Worm (Caenorhabditis elegans) whole organism, late embryonic: Measurements from ENCODE around the gene srh-209.

Source experiments
- C08G9.2 ChIP-seq: sonication (generic microtip); optimal IDR thresholded peaks from 2 replicates; lab custom pipeline; 2016; ENCODE audit warnings: mild to moderate bottlenecking, missing genetic modification characterization, moderate library complexity, missing compliant biosample characterization
- K02D7.2 ChIP-seq: sonication (generic microtip); optimal IDR thresholded peaks from 2 replicates; lab custom pipeline; 2017; ENCODE audit warnings: mild to moderate bottlenecking, missing genetic modification characterization, missing compliant biosample characterization
- T23F11.4 ChIP-seq: fragments of 200-800 bp; sonication (Bioruptor generic); optimal IDR thresholded peaks from 2 replicates; lab custom pipeline; 2018; ENCODE audit warnings: mild to moderate bottlenecking, missing genetic modification characterization, missing compliant biosample characterization
- Y22D7AL.16 ChIP-seq: sonication (generic microtip); optimal IDR thresholded peaks from 2 replicates; lab custom pipeline; 2016; ENCODE audit warnings: missing genetic modification characterization, missing compliant biosample characterization
- ceh-14 ChIP-seq: sonication (generic microtip); optimal IDR thresholded peaks from 2 replicates; lab custom pipeline; 2016; ENCODE audit warnings: missing genotype, missing genetic modification characterization, missing compliant biosample characterization
- ceh-18 ChIP-seq: sonication (generic microtip); optimal IDR thresholded peaks from 2 replicates; lab custom pipeline; 2016; ENCODE audit warnings: missing genetic modification characterization, missing compliant biosample characterization
- ceh-19 ChIP-seq: fragments of 200-800 bp; sonication (Bioruptor generic); optimal IDR thresholded peaks from 2 replicates; lab custom pipeline; 2018; ENCODE audit warnings: mild to moderate bottlenecking, missing genetic modification characterization, missing compliant biosample characterization
- ceh-2 ChIP-seq: sonication (generic microtip); optimal IDR thresholded peaks from 2 replicates; lab custom pipeline; 2016; ENCODE audit warnings: missing genotype, missing genetic modification characterization, missing compliant biosample characterization
- ceh-22 ChIP-seq: sonication (generic microtip); optimal IDR thresholded peaks from 2 replicates; lab custom pipeline; 2017; ENCODE audit warnings: missing biosample characterization, missing genetic modification characterization
- ceh-34 ChIP-seq: sonication (generic microtip); optimal IDR thresholded peaks from 2 replicates; lab custom pipeline; 2016; ENCODE audit warnings: mild to moderate bottlenecking, missing genetic modification characterization, missing compliant biosample characterization
- ceh-48 ChIP-seq: sonication (generic microtip); optimal IDR thresholded peaks from 2 replicates; lab custom pipeline; 2016; ENCODE audit warnings: missing genetic modification characterization, inconsistent platforms, missing compliant biosample characterization
- ceh-9 ChIP-seq: sonication (generic microtip); optimal IDR thresholded peaks from 2 replicates; lab custom pipeline; 2016; ENCODE audit warnings: mild to moderate bottlenecking, missing genetic modification characterization, inconsistent platforms, missing compliant biosample characterization
- che-1 ChIP-seq: sonication (generic microtip); optimal IDR thresholded peaks from 2 replicates; lab custom pipeline; 2016; ENCODE audit warnings: mild to moderate bottlenecking, missing genetic modification characterization, missing compliant biosample characterization
- dve-1 ChIP-seq: sonication (generic microtip); optimal IDR thresholded peaks from 2 replicates; lab custom pipeline; 2017; ENCODE audit warnings: antibody characterized with exemption, mild to moderate bottlenecking, missing genetic modification characterization, missing compliant biosample characterization
- elt-2 ChIP-seq: sonication (generic microtip); optimal IDR thresholded peaks from 2 replicates; lab custom pipeline; 2016; ENCODE audit warnings: missing genetic modification reagents, missing genetic modification characterization, missing compliant biosample characterization
- fkh-10 ChIP-seq: fragments of 150-350 bp; optimal IDR thresholded peaks from 2 replicates; lab custom pipeline; 2014; ENCODE audit warnings: missing biosample characterization, missing genetic modification reagents, missing genetic modification characterization
- fkh-6 ChIP-seq: sonication (generic microtip); optimal IDR thresholded peaks from 2 replicates; lab custom pipeline; 2016; ENCODE audit warnings: missing genetic modification characterization, missing compliant biosample characterization
- gmeb-2 ChIP-seq: sonication (generic microtip); optimal IDR thresholded peaks from 2 replicates; lab custom pipeline; 2016; ENCODE audit warnings: missing genetic modification characterization, inconsistent platforms, missing compliant biosample characterization
- hlh-13 ChIP-seq: fragments of 200-800 bp; sonication (Bioruptor generic); optimal IDR thresholded peaks from 2 replicates; lab custom pipeline; 2018; ENCODE audit warnings: mild to moderate bottlenecking, missing genetic modification characterization, missing compliant biosample characterization
- hlh-15 ChIP-seq: sonication (generic microtip); optimal IDR thresholded peaks from 2 replicates; lab custom pipeline; 2016; ENCODE audit warnings: missing genetic modification characterization, missing compliant biosample characterization
- hlh-30 ChIP-seq: sonication (generic microtip); optimal IDR thresholded peaks from 2 replicates; lab custom pipeline; 2017; ENCODE audit warnings: antibody characterized with exemption, missing genetic modification characterization, missing compliant biosample characterization; ENCODE audit not compliant: insufficient read depth
- lim-6 ChIP-seq: sonication (generic microtip); optimal IDR thresholded peaks from 2 replicates; lab custom pipeline; 2016; ENCODE audit warnings: missing genetic modification characterization, missing compliant biosample characterization
- madf-2 ChIP-seq: sonication (generic microtip); optimal IDR thresholded peaks from 2 replicates; lab custom pipeline; 2017; ENCODE audit warnings: missing genetic modification characterization, missing compliant biosample characterization
- mec-3 ChIP-seq: sonication (generic microtip); optimal IDR thresholded peaks from 2 replicates; lab custom pipeline; 2016; ENCODE audit warnings: borderline replicate concordance, missing genetic modification characterization, missing compliant biosample characterization
- nfya-1 ChIP-seq: sonication (generic microtip); optimal IDR thresholded peaks from 2 replicates; lab custom pipeline; 2017; ENCODE audit warnings: missing genetic modification characterization, mild to moderate bottlenecking, missing compliant biosample characterization, antibody characterized with exemption, moderate library complexity
- nhr-232 ChIP-seq: sonication (generic microtip); optimal IDR thresholded peaks from 2 replicates; lab custom pipeline; 2016; ENCODE audit warnings: missing genetic modification characterization, missing compliant biosample characterization
- npax-4 ChIP-seq: sonication (generic microtip); optimal IDR thresholded peaks from 2 replicates; lab custom pipeline; 2016; ENCODE audit warnings: missing genetic modification characterization, missing compliant biosample characterization
- pha-4 ChIP-seq: fragments of 150-350 bp; optimal IDR thresholded peaks from 2 replicates; lab custom pipeline; 2018; ENCODE audit warnings: missing biosample characterization, missing genetic modification reagents, missing genetic modification characterization
- pqm-1 ChIP-seq: sonication (generic microtip); optimal IDR thresholded peaks from 2 replicates; lab custom pipeline; 2016; ENCODE audit warnings: missing genetic modification characterization, missing compliant biosample characterization
- ref-2 ChIP-seq: sonication (generic microtip); optimal IDR thresholded peaks from 2 replicates; lab custom pipeline; 2016; ENCODE audit warnings: missing genetic modification characterization, missing compliant biosample characterization
- sdc-2 ChIP-seq: sonication (generic microtip); optimal IDR thresholded peaks from 2 replicates; lab custom pipeline; 2016; ENCODE audit warnings: missing genotype, missing genetic modification characterization, missing compliant biosample characterization
- sox-4 ChIP-seq: sonication (generic microtip); optimal IDR thresholded peaks from 2 replicates; lab custom pipeline; 2017; ENCODE audit warnings: mild to moderate bottlenecking, missing genetic modification characterization, inconsistent platforms, missing compliant biosample characterization
- syd-9 ChIP-seq: sonication (generic microtip); optimal IDR thresholded peaks from 2 replicates; lab custom pipeline; 2016; ENCODE audit warnings: mild to moderate bottlenecking, missing genetic modification characterization, moderate library complexity, missing compliant biosample characterization
- tbx-7 ChIP-seq: sonication (generic microtip); optimal IDR thresholded peaks from 2 replicates; lab custom pipeline; 2016; ENCODE audit warnings: missing genotype, missing genetic modification characterization, missing compliant biosample characterization
- unc-3 ChIP-seq, 2 experiments: fragments of 200-800 bp in 1 of 2; sonication (Bioruptor generic) in 1 of 2; sonication (generic microtip) in 1 of 2; conservative IDR thresholded peaks in 1 of 2; optimal IDR thresholded peaks in 1 of 2; 2 replicates each; pipeline versions ENCODE4 v1.3.6 to Lab custom; 2016 to 2022; ENCODE audit warnings: missing compliant biosample characterization in 2 of 2, missing genetic modification characterization in 2 of 2, missing genetic modification reagents in 1 of 2
- unc-42 ChIP-seq: sonication (generic microtip); optimal IDR thresholded peaks from 2 replicates; lab custom pipeline; 2016; ENCODE audit warnings: missing genotype, missing genetic modification characterization, missing compliant biosample characterization
- unc-55 ChIP-seq: sonication (generic microtip); optimal IDR thresholded peaks from 2 replicates; lab custom pipeline; 2017; ENCODE audit warnings: missing biosample characterization, missing genetic modification reagents, missing genetic modification characterization
- unc-86 ChIP-seq: sonication (generic microtip); optimal IDR thresholded peaks from 2 replicates; lab custom pipeline; 2016; ENCODE audit warnings: missing genetic modification characterization, missing compliant biosample characterization
- zip-5 ChIP-seq: sonication (generic microtip); optimal IDR thresholded peaks from 2 replicates; lab custom pipeline; 2016; ENCODE audit warnings: missing genetic modification characterization, missing compliant biosample characterization

Gene srh-209

DNA sequence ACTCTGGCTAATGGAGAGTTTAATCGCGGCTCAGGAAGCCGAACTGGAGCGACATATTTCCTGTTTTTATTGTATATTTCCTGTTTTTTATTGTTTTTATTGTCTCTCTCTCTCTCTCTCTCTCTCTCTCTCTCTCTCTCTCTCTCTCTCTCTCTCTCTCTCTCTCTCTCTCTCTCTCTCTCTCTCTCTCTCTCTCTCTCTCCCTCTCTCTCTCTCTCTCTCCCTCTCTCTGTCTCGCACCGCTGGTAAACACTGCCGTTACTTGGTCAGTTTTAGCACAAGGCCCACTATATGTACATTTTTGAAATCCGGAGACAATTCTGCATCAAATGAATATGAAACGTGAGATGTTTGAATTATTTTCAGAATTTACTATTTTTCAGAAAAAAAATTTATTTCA is 26.2 kb upstream of the srh-209 start:
- TF ChIP-seq syd-9 (tag; lab: Kevin White, UChicago) (no peak), Y22D7AL.16 (tag; lab: Kevin White, UChicago) (no peak), sox-4 (tag; lab: Kevin White, UChicago) (no peak), ceh-18 (tag; lab: Kevin White, UChicago) (no peak), T23F11.4 (GFP tag; lab: Kevin White, UChicago) (no peak), zip-5 (tag; lab: Kevin White, UChicago) (no peak), hlh-13 (GFP tag; lab: Kevin White, UChicago) (no peak), tbx-7 (no peak), nhr-232 (tag; lab: Kevin White, UChicago) (no peak), pqm-1 (tag; lab: Kevin White, UChicago) (no peak), fkh-6 (no peak), hlh-30 (tag; lab: Kevin White, UChicago) (no peak), che-1 (tag; lab: Kevin White, UChicago) (no peak), unc-55 (GFP tag; lab: Kevin White, UChicago) (no peak)

DNA sequence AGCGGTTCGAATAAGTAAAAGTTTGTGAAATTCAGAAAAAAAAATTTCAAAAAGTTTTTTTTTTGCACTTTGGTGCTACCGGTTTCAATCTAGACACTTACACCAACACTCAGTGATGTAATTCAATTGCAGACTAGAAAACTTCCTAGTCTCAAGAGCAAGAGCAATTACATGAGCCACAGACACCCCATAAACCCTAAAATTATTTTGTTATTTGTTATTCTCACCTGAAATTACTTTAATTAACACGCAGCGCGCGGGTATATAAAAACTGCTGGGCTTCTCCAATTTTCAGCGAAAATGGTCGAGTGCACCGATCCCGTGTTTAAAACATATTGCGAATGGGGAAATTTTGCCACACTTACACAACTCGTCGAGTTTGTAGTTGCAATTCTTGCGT is 21.6 kb upstream of the srh-209 start, which contains the start of gene srw-83:
Gene srw-83 (plus strand): TSS at position 301 of the 400 bp plus-strand sequence.
- TF ChIP-seq mec-3, result no peak
- TF ChIP-seq sox-4 (tag; lab: Kevin White, UChicago), result no peak
- TF ChIP-seq nfya-1 (tag; lab: Kevin White, UChicago), result no peak
- no peak for TF ChIP-seq unc-3 (GFP tag; conservative IDR thresholded peaks at IDR 0.05; lab: Robert Waterston, UW)
- no peak for TF ChIP-seq unc-3 (tag; optimal IDR thresholded peaks at IDR 0.05; lab: Kevin White, UChicago)
- TF ChIP-seq unc-42 (tag; lab: Kevin White, UChicago), result no peak
- no peak for TF ChIP-seq pqm-1 (tag; lab: Kevin White, UChicago)

DNA sequence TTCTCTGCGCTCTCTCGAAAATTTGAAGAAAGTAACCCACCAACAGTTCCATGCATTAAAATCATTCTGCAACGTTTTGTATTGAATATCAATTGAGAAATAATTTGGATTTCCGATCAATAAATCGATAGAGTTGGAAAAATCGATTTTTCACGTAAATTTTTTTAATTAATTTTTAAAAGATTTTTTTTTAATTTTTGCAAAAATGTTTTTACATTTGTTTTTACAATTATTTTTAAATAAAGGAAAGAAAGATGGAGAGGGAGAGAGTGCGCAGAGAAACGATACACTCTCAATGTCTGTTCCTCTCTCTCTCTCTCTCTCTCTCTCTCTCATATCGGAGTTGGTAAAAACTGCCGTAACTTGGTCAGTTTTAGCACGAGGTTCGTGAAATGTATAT is 20.9 kb upstream of the srh-209 start, which contains the start of gene ZK262.19:
Gene ZK262.19 (minus strand): TSS at position 101 of the 400 bp plus-strand sequence.
- TF ChIP-seq madf-2 (tag; lab: Kevin White, UChicago) (no peak), ceh-2 (tag; lab: Kevin White, UChicago) (no peak), dve-1 (tag; lab: Kevin White, UChicago) (no peak), pha-4 (tag; lab: Kevin White, UChicago) (no peak)
- TF ChIP-seq, all 69 proteins: peak for 0

DNA sequence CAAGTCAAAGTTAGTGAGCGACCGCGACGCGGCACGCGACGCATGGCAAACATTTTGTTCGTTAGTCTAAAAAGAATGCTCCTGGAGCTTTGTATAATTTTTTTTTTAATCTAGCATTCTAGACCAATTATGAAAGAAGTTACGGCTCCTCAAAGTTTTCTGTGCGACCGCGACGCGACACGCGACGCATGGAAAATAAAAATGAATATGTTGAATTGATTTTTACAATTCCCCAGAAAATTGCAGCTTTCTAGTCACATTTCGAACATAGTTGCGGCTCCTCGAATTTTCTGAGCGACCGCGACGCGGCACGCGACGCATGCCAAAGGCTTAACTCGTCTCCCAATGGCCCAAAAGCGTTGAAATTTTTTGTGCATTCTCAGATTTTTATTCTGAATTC is 19.8 kb upstream of the srh-209 start, which contains the start of gene ZK262.4:
Gene ZK262.4 (minus strand): TSS at position 101 of the 400 bp plus-strand sequence.
- no peak for TF ChIP-seq ceh-48
- TF ChIP-seq K02D7.2 (tag; lab: Kevin White, UChicago), result no peak
- no peak for TF ChIP-seq lim-6 (tag; lab: Kevin White, UChicago)
- TF ChIP-seq sdc-2 (tag; lab: Kevin White, UChicago), result no peak
- no peak for TF ChIP-seq ref-2
- TF ChIP-seq nfya-1 (tag; lab: Kevin White, UChicago), result no peak
- no peak for TF ChIP-seq tbx-7
- TF ChIP-seq zip-5 (tag; lab: Kevin White, UChicago), result no peak
- TF ChIP-seq unc-55 (GFP tag; lab: Kevin White, UChicago), result no peak
- TF ChIP-seq hlh-15, result no peak
- no peak for TF ChIP-seq unc-86
- no peak for TF ChIP-seq ceh-19 (GFP tag; lab: Kevin White, UChicago)

DNA sequence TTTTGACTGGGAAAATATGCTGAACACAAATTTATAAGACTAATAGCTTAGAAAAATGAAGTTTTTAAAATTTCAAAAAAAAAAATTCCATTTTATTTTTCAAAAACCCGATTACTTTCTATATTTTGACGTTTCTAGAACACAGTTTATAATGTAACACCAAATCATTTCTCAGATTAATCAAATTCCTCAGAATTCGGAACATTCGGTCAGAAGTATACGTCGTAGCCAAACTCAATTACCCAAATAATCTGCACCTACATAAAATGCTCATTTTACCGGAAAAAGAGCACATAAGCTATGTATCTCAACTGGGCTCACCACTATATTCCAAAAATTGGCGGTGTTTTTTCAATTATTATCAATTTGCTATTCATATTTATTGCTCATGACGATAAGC is 16.1 kb upstream of the srh-209 start, which contains the start of gene srj-26:
Gene srj-26 (plus strand): TSS at position 301 of the 400 bp plus-strand sequence.
- TF ChIP-seq elt-2 (tag; lab: Kevin White, UChicago) (no peak), T23F11.4 (GFP tag; lab: Kevin White, UChicago) (no peak), ceh-34 (tag; lab: Kevin White, UChicago) (no peak), sdc-2 (tag; lab: Kevin White, UChicago) (no peak), mec-3 (no peak), gmeb-2 (tag; lab: Kevin White, UChicago) (no peak), ceh-9 (tag; lab: Kevin White, UChicago) (no peak), ceh-22 (no peak), C08G9.2 (tag; lab: Kevin White, UChicago) (no peak), che-1 (tag; lab: Kevin White, UChicago) (no peak), fkh-10 (GFP tag; lab: Kevin White, UChicago) (no peak), npax-4 (tag; lab: Kevin White, UChicago) (no peak), ceh-14 (tag; lab: Kevin White, UChicago) (no peak)
